Fruit fly (Drosophila melanogaster) whole organism, embryonic: ENCODE data around the gene Scm.

ENCODE experiments used
- Antp ChIP-seq: fragments of 200-800 bp; sonication (Bioruptor generic); optimal IDR thresholded peaks from 3 replicates; lab custom pipeline; 2016; ENCODE audit warnings: missing biosample characterization, missing genetic modification characterization
- Atf3 ChIP-seq: fragments of 200-800 bp; sonication (Bioruptor generic); optimal IDR thresholded peaks from 3 replicates; lab custom pipeline; 2016; ENCODE audit warnings: missing biosample characterization, missing genetic modification characterization
- CG11093 ChIP-seq: fragments of 200-800 bp; sonication (Bioruptor generic); IDR thresholded peaks from 3 replicates; pipeline ENCODE4 v1.3.6; 2022; ENCODE audit warnings: missing biosample characterization, missing genetic modification characterization
- CG12769 ChIP-seq: fragments of 200-800 bp; sonication (Bioruptor generic); optimal IDR thresholded peaks from 2 replicates; lab custom pipeline; 2019; ENCODE audit warnings: missing biosample characterization, mild to moderate bottlenecking, missing genetic modification characterization, moderate library complexity
- CG13894 ChIP-seq: fragments of 200-800 bp; sonication (Bioruptor generic); optimal IDR thresholded peaks from 3 replicates; lab custom pipeline; 2018; ENCODE audit warnings: missing biosample characterization, mild to moderate bottlenecking, missing genetic modification characterization, moderate library complexity
- CG14710 ChIP-seq: fragments of 200-800 bp; sonication (Bioruptor generic); optimal IDR thresholded peaks from 3 replicates; lab custom pipeline; 2019; ENCODE audit warnings: missing biosample characterization, mild to moderate bottlenecking, missing genetic modification characterization, moderate library complexity
- CG15514 ChIP-seq: fragments of 200-800 bp; sonication (Bioruptor generic); optimal IDR thresholded peaks from 3 replicates; lab custom pipeline; 2017; ENCODE audit warnings: missing biosample characterization, missing genetic modification characterization, mild to moderate bottlenecking, moderate library complexity, missing genetic modification reagents
- CG15601 ChIP-seq: fragments of 200-800 bp; sonication (Bioruptor generic); optimal IDR thresholded peaks from 3 replicates; lab custom pipeline; 2019; ENCODE audit warnings: missing biosample characterization, mild to moderate bottlenecking, missing genetic modification characterization, moderate library complexity
- CG17328 ChIP-seq: fragments of 200-800 bp; sonication (Bioruptor generic); IDR thresholded peaks from 2 replicates; pipeline ENCODE4 v1.3.6; 2022; ENCODE audit warnings: missing biosample characterization, missing genetic modification characterization
- CG17568 ChIP-seq: fragments of 200-800 bp; sonication (Bioruptor generic); optimal IDR thresholded peaks from 2 replicates; lab custom pipeline; 2018; ENCODE audit warnings: missing biosample characterization, mild to moderate bottlenecking, missing genetic modification characterization, moderate library complexity
- CG17802 ChIP-seq: fragments of 200-800 bp; sonication (Bioruptor generic); optimal IDR thresholded peaks from 2 replicates; lab custom pipeline; 2018; ENCODE audit warnings: missing biosample characterization, mild to moderate bottlenecking, missing genetic modification characterization, moderate library complexity
- CG18262 ChIP-seq: fragments of 200-800 bp; optimal IDR thresholded peaks from 3 replicates; lab custom pipeline; 2019; ENCODE audit warnings: missing biosample characterization, mild to moderate bottlenecking, missing genetic modification characterization, moderate library complexity
- CG32772 ChIP-seq: fragments of 200-800 bp; sonication (Bioruptor generic); IDR thresholded peaks from 2 replicates; pipeline ENCODE4 v1.3.6; 2022; ENCODE audit warnings: missing biosample characterization, missing genetic modification characterization
- CG3281 ChIP-seq: fragments of 200-800 bp; sonication (Bioruptor generic); optimal IDR thresholded peaks from 3 replicates; lab custom pipeline; 2017; ENCODE audit warnings: missing biosample characterization, mild to moderate bottlenecking, missing genetic modification characterization
- CG42726 ChIP-seq: fragments of 200-800 bp; sonication (Bioruptor generic); IDR thresholded peaks from 2 replicates; pipeline ENCODE4 v1.3.6; 2022; ENCODE audit warnings: missing biosample characterization, missing genetic modification characterization; ENCODE audit not compliant: partially characterized antibody
- CG4404 ChIP-seq: fragments of 200-800 bp; sonication (Bioruptor generic); IDR thresholded peaks from 2 replicates; pipeline ENCODE4 v1.3.6; 2022; ENCODE audit warnings: missing biosample characterization, missing genetic modification characterization
- CG4424 ChIP-seq: fragments of 200-800 bp; sonication (Bioruptor generic); optimal IDR thresholded peaks from 3 replicates; lab custom pipeline; 2016; ENCODE audit warnings: missing biosample characterization, missing genetic modification characterization
- CG6854 ChIP-seq: fragments of 200-800 bp; sonication (Bioruptor generic); optimal IDR thresholded peaks from 3 replicates; lab custom pipeline; 2017; ENCODE audit warnings: missing biosample characterization, mild to moderate bottlenecking, missing genetic modification characterization
- CG7745 ChIP-seq: fragments of 200-800 bp; sonication (Bioruptor generic); optimal IDR thresholded peaks from 2 replicates; lab custom pipeline; 2018; ENCODE audit warnings: missing biosample characterization, mild to moderate bottlenecking, missing genetic modification characterization, moderate library complexity
- CG7928 ChIP-seq: fragments of 200-800 bp; sonication (Bioruptor generic); optimal IDR thresholded peaks from 2 replicates; lab custom pipeline; 2017; ENCODE audit warnings: missing biosample characterization, mild to moderate bottlenecking, missing genetic modification characterization
- Camta ChIP-seq: fragments of 200-800 bp; sonication (Bioruptor generic); optimal IDR thresholded peaks from 2 replicates; lab custom pipeline; 2016; ENCODE audit warnings: missing biosample characterization, missing genetic modification characterization
- Dad ChIP-seq: fragments of 200-800 bp; sonication (Bioruptor generic); optimal IDR thresholded peaks from 3 replicates; lab custom pipeline; 2016; ENCODE audit warnings: missing biosample characterization, missing genetic modification characterization
- Dbx ChIP-seq: fragments of 200-800 bp; sonication (Bioruptor generic); IDR thresholded peaks from 3 replicates; pipeline ENCODE4 v1.3.6; 2022; ENCODE audit warnings: missing biosample characterization, missing genetic modification characterization
- Doc3 ChIP-seq: fragments of 200-800 bp; sonication (Bioruptor generic); IDR thresholded peaks from 3 replicates; pipeline ENCODE4 v1.3.6; 2022; ENCODE audit warnings: missing biosample characterization, missing genetic modification characterization; ENCODE audit not compliant: partially characterized antibody
- HLH54F ChIP-seq: fragments of 200-800 bp; sonication (Bioruptor generic); optimal IDR thresholded peaks from 3 replicates; lab custom pipeline; 2016; ENCODE audit warnings: missing biosample characterization, missing genetic modification characterization
- HmgZ ChIP-seq: fragments of 200-800 bp; sonication (Bioruptor generic); optimal IDR thresholded peaks from 2 replicates; lab custom pipeline; 2018; ENCODE audit warnings: missing biosample characterization, mild to moderate bottlenecking, missing genetic modification characterization
- Med ChIP-seq: fragments of 200-800 bp; sonication (Bioruptor generic); peaks from one replicate; lab custom pipeline; 2016; ENCODE audit warnings: missing biosample characterization, missing genetic modification characterization, mild to moderate bottlenecking, inconsistent platforms, moderate library complexity
- Mes4 ChIP-seq: fragments of 200-800 bp; sonication (Bioruptor generic); optimal IDR thresholded peaks from 2 replicates; lab custom pipeline; 2016; ENCODE audit warnings: missing biosample characterization, missing genetic modification characterization
- Nf-YA ChIP-seq: fragments of 200-800 bp; sonication (Bioruptor generic); IDR thresholded peaks from 2 replicates; pipeline ENCODE4 v1.3.6; 2022; ENCODE audit warnings: missing biosample characterization, missing genetic modification characterization
- Rx ChIP-seq: fragments of 200-800 bp; sonication (Bioruptor generic); IDR thresholded peaks from 2 replicates; pipeline ENCODE4 v1.3.6; 2022; ENCODE audit warnings: missing biosample characterization, missing genetic modification characterization
- Sry-δ ChIP-seq: fragments of 200-800 bp; sonication (Bioruptor generic); optimal IDR thresholded peaks from 2 replicates; lab custom pipeline; 2016; ENCODE audit warnings: missing biosample characterization, missing genetic modification characterization
- TFAM ChIP-seq: fragments of 200-800 bp; sonication (Bioruptor generic); optimal IDR thresholded peaks from 2 replicates; lab custom pipeline; 2017; ENCODE audit warnings: missing biosample characterization, missing genetic modification characterization, inconsistent platforms
- ap ChIP-seq: fragments of 200-800 bp; sonication (Bioruptor generic); IDR thresholded peaks from 2 replicates; pipeline ENCODE4 v1.3.6; 2022; ENCODE audit warnings: missing biosample characterization, missing genetic modification characterization
- az2 ChIP-seq: fragments of 200-800 bp; sonication (Bioruptor generic); optimal IDR thresholded peaks from 3 replicates; lab custom pipeline; 2016; ENCODE audit warnings: missing biosample characterization, missing genetic modification characterization
- bab2 ChIP-seq: fragments of 200-800 bp; sonication (Bioruptor generic); optimal IDR thresholded peaks from 2 replicates; lab custom pipeline; 2016; ENCODE audit warnings: missing biosample characterization, missing genetic modification characterization
- bsh ChIP-seq, 2 experiments: fragments of 200-800 bp; sonication (Bioruptor generic); optimal IDR thresholded peaks; 2 replicates each; lab custom pipeline; 2017 to 2018; ENCODE audit warnings: mild to moderate bottlenecking in 2 of 2, missing biosample characterization in 2 of 2, missing genetic modification characterization in 2 of 2, moderate library complexity in 1 of 2
- caup ChIP-seq: fragments of 200-800 bp; sonication (Bioruptor generic); optimal IDR thresholded peaks from 3 replicates; lab custom pipeline; 2017; ENCODE audit warnings: missing biosample characterization, mild to moderate bottlenecking, missing genetic modification characterization, moderate library complexity; ENCODE audit not compliant: severe bottlenecking
- chm ChIP-seq: fragments of 200-800 bp; sonication (Bioruptor generic); IDR thresholded peaks from 2 replicates; pipeline ENCODE4 v1.3.6; 2022; ENCODE audit warnings: missing biosample characterization, missing genetic modification characterization
- dati ChIP-seq: fragments of 200-800 bp; sonication (Bioruptor generic); IDR thresholded peaks from 2 replicates; pipeline ENCODE4 v1.3.6; 2022; ENCODE audit warnings: missing biosample characterization, missing genetic modification characterization
- grau ChIP-seq: fragments of 200-800 bp; optimal IDR thresholded peaks from 3 replicates; lab custom pipeline; 2019; ENCODE audit warnings: missing biosample characterization, mild to moderate bottlenecking, missing genetic modification characterization, moderate library complexity
- gro ChIP-seq: fragments of 200-800 bp; sonication (Bioruptor generic); optimal IDR thresholded peaks from 2 replicates; lab custom pipeline; 2016; ENCODE audit warnings: missing biosample characterization, missing genetic modification characterization
- h ChIP-seq: fragments of >200 bp; optimal IDR thresholded peaks from 2 replicates; lab custom pipeline; 2017
- hb ChIP-seq: fragments of 200-800 bp; sonication (Bioruptor generic); IDR thresholded peaks from 3 replicates; pipeline ENCODE4 v1.3.6; 2022; ENCODE audit warnings: missing biosample characterization, missing genetic modification characterization; ENCODE audit not compliant: partially characterized antibody
- maf-S ChIP-seq: fragments of 200-800 bp; sonication (Bioruptor generic); optimal IDR thresholded peaks from 2 replicates; lab custom pipeline; 2016; ENCODE audit warnings: missing biosample characterization, missing genetic modification characterization
- nerfin-2 ChIP-seq: fragments of 200-800 bp; sonication (Bioruptor generic); IDR thresholded peaks from 2 replicates; pipeline ENCODE4 v1.3.6; 2022; ENCODE audit warnings: missing biosample characterization, missing genetic modification characterization; ENCODE audit not compliant: partially characterized antibody
- pan ChIP-seq, 4 experiments: fragments of >200 bp in 3 of 4; fragments of 200-800 bp in 1 of 4; sonication (Bioruptor generic) in 1 of 4; optimal IDR thresholded peaks in 3 of 4; IDR thresholded peaks in 1 of 4; 2 replicates each; pipeline versions ENCODE4 v1.3.6 to Lab custom; 2017 to 2022; ENCODE audit warnings: missing biosample characterization in 2 of 4, missing genetic modification characterization in 2 of 4, mixed read lengths in 1 of 4
- seq ChIP-seq: fragments of 200-800 bp; sonication (Bioruptor generic); IDR thresholded peaks from 2 replicates; pipeline ENCODE4 v1.3.6; 2022; ENCODE audit warnings: missing biosample characterization, missing genetic modification characterization
- so ChIP-seq: fragments of 200-800 bp; sonication (Bioruptor generic); IDR thresholded peaks from 3 replicates; pipeline ENCODE4 v1.3.6; 2022; ENCODE audit warnings: missing biosample characterization, missing genetic modification characterization
- trem ChIP-seq: fragments of 200-800 bp; optimal IDR thresholded peaks from 3 replicates; lab custom pipeline; 2019; ENCODE audit warnings: missing biosample characterization, mild to moderate bottlenecking, missing genetic modification characterization, moderate library complexity
- twi ChIP-seq: fragments of 200-800 bp; optimal IDR thresholded peaks from 2 replicates; lab custom pipeline; 2019; ENCODE audit warnings: missing biosample characterization, mild to moderate bottlenecking, missing genetic modification characterization, moderate library complexity
- vfl ChIP-seq: fragments of 200-800 bp; sonication (Bioruptor generic); optimal IDR thresholded peaks from 2 replicates; lab custom pipeline; 2016; ENCODE audit warnings: missing biosample characterization, missing genetic modification characterization

The Scm gene

DNA sequence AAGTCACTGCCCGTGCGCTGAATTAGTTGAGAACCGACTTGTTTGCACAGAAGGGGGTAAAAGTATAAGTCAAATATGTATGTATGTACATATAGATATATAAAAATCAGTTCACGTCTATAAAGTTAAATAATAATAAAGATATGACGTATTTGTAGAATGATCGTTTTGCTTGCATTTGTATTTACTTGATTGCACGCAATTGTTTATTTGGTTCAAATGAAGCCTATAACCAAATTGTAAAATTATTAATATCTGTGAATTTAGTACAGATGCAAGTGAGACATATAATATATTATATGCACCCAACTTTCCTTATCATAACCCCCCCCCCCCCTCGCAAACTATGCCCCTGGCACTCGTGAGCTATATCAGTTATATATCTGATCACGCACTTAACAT, 36.9 kb downstream of the Scm start (continued):
- no peak for TF ChIP-seq Atf3 (GFP tag; lab: Kevin White, UChicago)
- TF ChIP-seq CG17802 = no peak
- TF ChIP-seq CG18262 (tag; lab: Kevin White, UChicago) = peak; percentile 56
- TF ChIP-seq seq (GFP tag; lab: Robert Waterston, UW) = no peak
- peak; percentile 29 for TF ChIP-seq CG12769 (tag; lab: Kevin White, UChicago)
- TF ChIP-seq Camta (GFP tag; lab: Kevin White, UChicago) = no peak
- TF ChIP-seq Sry-δ (GFP tag; lab: Kevin White, UChicago) = no peak
- no peak for TF ChIP-seq gro (GFP tag; lab: Kevin White, UChicago)
- no peak for TF ChIP-seq Antp (GFP tag; lab: Kevin White, UChicago)
- no peak for TF ChIP-seq CG4404
- TF ChIP-seq Dad (GFP tag; lab: Kevin White, UChicago) = no peak
- no peak for TF ChIP-seq twi (tag; lab: Kevin White, UChicago)
- TF ChIP-seq Med (GFP tag; lab: Kevin White, UChicago) = peak; percentile 86
- peak in 1 of 2 experiments; percentile 40 for TF ChIP-seq bsh (GFP tag; optimal IDR thresholded peaks at IDR 0.05; lab: Kevin White, UChicago)
- peak; percentile 65; the same call in 2 of the 3 replicates for TF ChIP-seq Dbx (GFP tag; lab: Robert Waterston, UW)
- TF ChIP-seq chm (GFP tag; lab: Robert Waterston, UW) = no peak
- peak; percentile 63 for TF ChIP-seq grau (tag; lab: Kevin White, UChicago)
- no peak for TF ChIP-seq CG11093
- TF ChIP-seq CG3281 (GFP tag; lab: Kevin White, UChicago) = peak; percentile 80
- no peak for TF ChIP-seq CG32772 (GFP tag; lab: Robert Waterston, UW)
- TF ChIP-seq CG13894 = peak; percentile 58
- TF ChIP-seq so = no peak
- peak; percentile 19 for TF ChIP-seq CG14710 (tag; lab: Kevin White, UChicago)
- TF ChIP-seq bab2 (GFP tag; lab: Kevin White, UChicago) = no peak
- TF ChIP-seq caup (GFP tag; lab: Kevin White, UChicago) = peak; percentile 71
- no peak for TF ChIP-seq h
- no peak for TF ChIP-seq maf-S (GFP tag; lab: Kevin White, UChicago)
- TF ChIP-seq CG7928 = peak; percentile 37
- no peak for TF ChIP-seq CG17328 (GFP tag; lab: Robert Waterston, UW)
- TF ChIP-seq ap (GFP tag; lab: Robert Waterston, UW) = no peak
- TF ChIP-seq CG4424 (GFP tag; lab: Kevin White, UChicago) = peak; percentile 28
- TF ChIP-seq trem = peak; percentile 4
- TF ChIP-seq hb (GFP tag; lab: Robert Waterston, UW) = no peak
- peak; percentile 59 for TF ChIP-seq CG15601 (tag; lab: Kevin White, UChicago)
- no peak for TF ChIP-seq TFAM (GFP tag; lab: Kevin White, UChicago)
- TF ChIP-seq CG42726 = no peak
- peak; percentile 36 for TF ChIP-seq CG17568 (GFP tag; lab: Kevin White, UChicago)
- TF ChIP-seq CG15514 = peak; percentile 53
- no peak for TF ChIP-seq Nf-YA (GFP tag; lab: Robert Waterston, UW)
- no peak for TF ChIP-seq HLH54F (GFP tag; lab: Kevin White, UChicago)
- no peak for TF ChIP-seq Mes4 (GFP tag; lab: Kevin White, UChicago)
- no peak for TF ChIP-seq HmgZ (tag; lab: Kevin White, UChicago)
- no peak for TF ChIP-seq dati
- TF ChIP-seq az2 (GFP tag; lab: Kevin White, UChicago) = no peak
- no peak for TF ChIP-seq Doc3 (GFP tag; lab: Robert Waterston, UW)
- no peak for TF ChIP-seq vfl (GFP tag; lab: Kevin White, UChicago)
- peak; percentile 44 for TF ChIP-seq CG6854 (GFP tag; lab: Kevin White, UChicago)
- no peak for TF ChIP-seq Rx
- TF ChIP-seq pan (optimal IDR thresholded peaks at IDR 0.05; lab: Kevin White, UChicago) = no peak
- TF ChIP-seq pan (GFP tag; optimal IDR thresholded peaks at IDR 0.05 in 1 of 2, IDR thresholded peaks at IDR 0.05 in 1 of 2) = no peak
- TF ChIP-seq nerfin-2 (GFP tag; lab: Robert Waterston, UW) = no peak
- TF ChIP-seq CG7745 (tag; lab: Kevin White, UChicago) = no peak
